Worm (Caenorhabditis elegans): ENCODE data around the gene dmd-5.

DNA sequence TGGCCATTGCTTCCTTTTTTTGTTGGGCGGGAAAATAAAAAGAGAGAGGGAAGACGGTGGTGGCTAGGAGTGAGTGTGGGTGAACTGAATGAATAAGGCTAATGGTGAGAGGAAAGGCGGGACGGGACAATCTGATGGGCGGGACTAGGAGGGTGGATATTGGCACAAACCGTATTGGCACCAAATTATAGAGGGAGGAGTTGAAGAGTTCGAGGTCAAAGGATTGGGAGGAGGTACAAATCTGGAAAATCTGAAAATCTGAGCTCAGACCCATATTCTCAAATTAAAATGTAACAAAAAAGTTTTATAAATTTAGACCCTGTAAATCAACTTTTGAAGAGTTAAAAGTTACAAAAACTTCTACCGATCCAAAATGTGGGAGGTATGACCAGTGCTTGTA is 35.2 kb downstream of the dmd-5 start, which contains the start of gene hlh-14:
- TF ChIP-seq ceh-36 (tag; optimal IDR thresholded peaks at IDR 0.05) (no peak), ama-1 (optimal IDR thresholded peaks at IDR 0.05) (no peak), B0310.2 (tag; optimal IDR thresholded peaks at IDR 0.05) (no peak), tra-4 (tag; optimal IDR thresholded peaks at IDR 0.05) (no peak), sea-1 (GFP tag; conservative IDR thresholded peaks at IDR 0.05) (no peak), hmbx-1 (tag; optimal IDR thresholded peaks at IDR 0.05) (no peak), tbx-37 (GFP tag; conservative IDR thresholded peaks at IDR 0.05) (no peak), aly-1 (tag; optimal IDR thresholded peaks at IDR 0.05) (no peak), scrt-1 (GFP tag; IDR thresholded peaks at IDR 0.05) (no peak; the same call in 1 of the 2 replicates), flt-1 (GFP tag; IDR thresholded peaks at IDR 0.05) (no peak), ets-7 (tag; optimal IDR thresholded peaks at IDR 0.05) (no peak), hmg-4 (GFP tag; optimal IDR thresholded peaks at IDR 0.05) (no peak), pes-1 (GFP tag; IDR thresholded peaks at IDR 0.05) (no peak), ceh-13 (GFP tag; optimal IDR thresholded peaks at IDR 0.05) (no peak)

All from whole organism, early embryonic.